Worm (Caenorhabditis elegans) whole organism, early embryonic: ENCODE data around the gene C04C3.4.

Experiments
- B0310.2 ChIP-seq: sonication (generic microtip); optimal IDR thresholded peaks from 2 replicates; lab custom pipeline; 2016; ENCODE audit warnings: mild to moderate bottlenecking, missing genetic modification characterization, missing compliant biosample characterization
- F13C5.2 ChIP-seq: sonication (generic microtip); optimal IDR thresholded peaks from 2 replicates; lab custom pipeline; 2017; ENCODE audit warnings: mild to moderate bottlenecking, missing genetic modification characterization, inconsistent platforms, missing compliant biosample characterization
- aly-1 ChIP-seq: sonication (generic microtip); optimal IDR thresholded peaks from 2 replicates; lab custom pipeline; 2016; ENCODE audit warnings: missing genetic modification characterization, missing compliant biosample characterization
- ama-1 ChIP-seq: fragments of 150-350 bp; optimal IDR thresholded peaks from 2 replicates; lab custom pipeline; 2014
- ceh-13 ChIP-seq: fragments of 200-800 bp; sonication (Bioruptor generic); optimal IDR thresholded peaks from 2 replicates; lab custom pipeline; 2018; ENCODE audit warnings: mild to moderate bottlenecking, missing genetic modification characterization, missing compliant biosample characterization
- ceh-36 ChIP-seq: sonication (generic microtip); optimal IDR thresholded peaks from 2 replicates; lab custom pipeline; 2016; ENCODE audit warnings: missing genetic modification characterization, inconsistent platforms, missing compliant biosample characterization
- ets-7 ChIP-seq: sonication (generic microtip); optimal IDR thresholded peaks from 2 replicates; lab custom pipeline; 2016; ENCODE audit warnings: missing genotype, missing genetic modification characterization, missing compliant biosample characterization
- flt-1 ChIP-seq: fragments of 200-800 bp; sonication (Bioruptor generic); IDR thresholded peaks from 2 replicates; pipeline ENCODE4 v1.3.6; 2022; ENCODE audit warnings: missing genetic modification characterization, missing compliant biosample characterization
- hmbx-1 ChIP-seq: sonication (generic microtip); optimal IDR thresholded peaks from 2 replicates; lab custom pipeline; 2016; ENCODE audit warnings: mild to moderate bottlenecking, missing genetic modification characterization, missing compliant biosample characterization
- hmg-4 ChIP-seq: fragments of 200-800 bp; sonication (Bioruptor generic); optimal IDR thresholded peaks from 2 replicates; lab custom pipeline; 2018; ENCODE audit warnings: mild to moderate bottlenecking, missing genetic modification characterization, missing compliant biosample characterization
- hnd-1 ChIP-seq: sonication (generic microtip); optimal IDR thresholded peaks from 2 replicates; lab custom pipeline; 2016; ENCODE audit warnings: missing genetic modification characterization, missing compliant biosample characterization
- pes-1 ChIP-seq: fragments of 200-800 bp; sonication (Bioruptor generic); IDR thresholded peaks from 2 replicates; pipeline ENCODE4 v1.3.6; 2022; ENCODE audit warnings: missing genetic modification reagents, missing genetic modification characterization, missing compliant biosample characterization
- scrt-1 ChIP-seq: fragments of 200-800 bp; sonication (Bioruptor generic); IDR thresholded peaks from 2 replicates; pipeline ENCODE4 v1.3.6; 2022; ENCODE audit warnings: missing genetic modification characterization, missing compliant biosample characterization
- sea-1 ChIP-seq: fragments of 200-800 bp; sonication (Bioruptor generic); conservative IDR thresholded peaks from 2 replicates; pipeline ENCODE4 v1.3.6; 2022; ENCODE audit warnings: missing genetic modification characterization, missing compliant biosample characterization
- tbx-11 ChIP-seq: fragments of 200-800 bp; sonication (Bioruptor generic); IDR thresholded peaks from 2 replicates; pipeline ENCODE4 v1.3.6; 2022; ENCODE audit warnings: missing genetic modification characterization, missing compliant biosample characterization
- tbx-37 ChIP-seq: fragments of 200-800 bp; sonication (Bioruptor generic); conservative IDR thresholded peaks from 2 replicates; pipeline ENCODE4 v1.3.6; 2022; ENCODE audit warnings: missing genetic modification reagents, missing genetic modification characterization, missing compliant biosample characterization
- tra-4 ChIP-seq: sonication (generic microtip); optimal IDR thresholded peaks from 2 replicates; lab custom pipeline; 2017; ENCODE audit warnings: missing genetic modification characterization, missing compliant biosample characterization

C04C3.4 gene

DNA sequence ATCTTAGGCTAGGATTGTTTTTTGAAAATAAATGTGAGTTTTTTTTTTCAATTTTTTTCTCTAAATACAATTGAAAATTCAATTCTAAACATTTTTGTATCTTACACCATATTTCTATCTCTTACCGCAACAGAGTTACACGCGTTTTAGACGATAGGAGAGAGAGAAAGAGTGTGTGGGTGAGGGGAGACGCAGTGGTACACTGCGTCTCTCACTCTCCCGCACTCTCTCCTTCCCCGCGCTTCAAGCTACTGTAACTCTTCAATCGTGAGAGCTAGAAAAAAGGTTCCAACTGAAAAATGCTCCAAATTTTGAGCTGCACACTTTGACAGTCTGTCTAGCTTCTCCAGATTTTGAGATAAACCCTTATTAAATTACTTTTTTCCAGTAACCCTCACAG lies 30.4 kb upstream of the C04C3.4 start:
- no peak for TF ChIP-seq B0310.2 (tag; lab: Kevin White, UChicago)
- no peak for TF ChIP-seq pes-1 (GFP tag; lab: Robert Waterston, UW)
- no peak for TF ChIP-seq tbx-11 (GFP tag; lab: Robert Waterston, UW)
- no peak for TF ChIP-seq ceh-36 (tag; lab: Kevin White, UChicago)
- TF ChIP-seq sea-1: no peak
- no peak for TF ChIP-seq hmg-4
- TF ChIP-seq hnd-1 (tag; lab: Kevin White, UChicago): no peak
- TF ChIP-seq scrt-1: no peak
- no peak for TF ChIP-seq tra-4
- TF ChIP-seq aly-1 (tag; lab: Kevin White, UChicago): no peak
- TF ChIP-seq ets-7: no peak
- TF ChIP-seq tbx-37: no peak

- TF ChIP-seq F13C5.2 (tag; lab: Kevin White, UChicago): no peak
- TF ChIP-seq ama-1 (lab: Kevin White, UChicago): no peak
- TF ChIP-seq tbx-11 (GFP tag; lab: Robert Waterston, UW): no peak
- no peak for TF ChIP-seq pes-1 (GFP tag; lab: Robert Waterston, UW)
These were observed 25.4 kb upstream of the C04C3.4 start, which contains the start of gene vha-19 for ce11 chrIV:3368638-3369247. Gene vha-19, plus strand, starts transcription at chrIV:3369197.

- no peak for TF ChIP-seq hmbx-1 (tag; lab: Kevin White, UChicago)
- no peak for TF ChIP-seq hmg-4
- TF ChIP-seq aly-1 (tag; lab: Kevin White, UChicago): no peak
- TF ChIP-seq ceh-13 (GFP tag; lab: Kevin White, UChicago): no peak
- no peak for TF ChIP-seq tbx-37
- no peak for TF ChIP-seq F13C5.2 (tag; lab: Kevin White, UChicago)
- TF ChIP-seq sea-1: no peak
- no peak for TF ChIP-seq B0310.2 (tag; lab: Kevin White, UChicago)
- TF ChIP-seq ceh-36 (tag; lab: Kevin White, UChicago): no peak
- TF ChIP-seq pes-1 (GFP tag; lab: Robert Waterston, UW): no peak
- no peak for TF ChIP-seq tra-4
- TF ChIP-seq ama-1 (lab: Kevin White, UChicago): no peak
- TF ChIP-seq scrt-1: no peak
- TF ChIP-seq ets-7: no peak
- no peak for TF ChIP-seq hnd-1 (tag; lab: Kevin White, UChicago)
- TF ChIP-seq tbx-11 (GFP tag; lab: Robert Waterston, UW): no peak
These were observed 20.8 kb upstream of the C04C3.4 start for ce11 chrIV:3373370-3373769.

- no peak for TF ChIP-seq B0310.2 (tag; lab: Kevin White, UChicago)
- no peak for TF ChIP-seq ceh-36 (tag; lab: Kevin White, UChicago)
- no peak for TF ChIP-seq scrt-1
- TF ChIP-seq hmg-4: no peak
- no peak for TF ChIP-seq flt-1 (GFP tag; lab: Robert Waterston, UW)
- no peak for TF ChIP-seq ets-7
- TF ChIP-seq ceh-13 (GFP tag; lab: Kevin White, UChicago): no peak
- no peak for TF ChIP-seq aly-1 (tag; lab: Kevin White, UChicago)
- no peak for TF ChIP-seq tbx-37
- no peak for TF ChIP-seq hnd-1 (tag; lab: Kevin White, UChicago)
These were observed 15.9 kb upstream of the C04C3.4 start, which contains the start of gene otub-4 for ce11 chrIV:3378080-3378804. Gene otub-4, minus strand, starts transcription at chrIV:3378130.

ce11 chrIV:3382338-3382907 lies 11.7 kb upstream of the C04C3.4 start, which contains the start of gene B0546.3:
Gene B0546.3, minus strand, starts transcription at chrIV:3382841.
- no peak for TF ChIP-seq scrt-1
- no peak for TF ChIP-seq flt-1 (GFP tag; lab: Robert Waterston, UW)
- no peak for TF ChIP-seq tbx-11 (GFP tag; lab: Robert Waterston, UW)
- TF ChIP-seq hnd-1 (tag; lab: Kevin White, UChicago): no peak
- TF ChIP-seq F13C5.2 (tag; lab: Kevin White, UChicago): no peak
- TF ChIP-seq ceh-36 (tag; lab: Kevin White, UChicago): no peak
- TF ChIP-seq pes-1 (GFP tag; lab: Robert Waterston, UW): no peak
- TF ChIP-seq ama-1 (lab: Kevin White, UChicago): no peak
- no peak for TF ChIP-seq tra-4
- no peak for TF ChIP-seq B0310.2 (tag; lab: Kevin White, UChicago)
- TF ChIP-seq ceh-13 (GFP tag; lab: Kevin White, UChicago): no peak
- TF ChIP-seq tbx-37: no peak

DNA sequence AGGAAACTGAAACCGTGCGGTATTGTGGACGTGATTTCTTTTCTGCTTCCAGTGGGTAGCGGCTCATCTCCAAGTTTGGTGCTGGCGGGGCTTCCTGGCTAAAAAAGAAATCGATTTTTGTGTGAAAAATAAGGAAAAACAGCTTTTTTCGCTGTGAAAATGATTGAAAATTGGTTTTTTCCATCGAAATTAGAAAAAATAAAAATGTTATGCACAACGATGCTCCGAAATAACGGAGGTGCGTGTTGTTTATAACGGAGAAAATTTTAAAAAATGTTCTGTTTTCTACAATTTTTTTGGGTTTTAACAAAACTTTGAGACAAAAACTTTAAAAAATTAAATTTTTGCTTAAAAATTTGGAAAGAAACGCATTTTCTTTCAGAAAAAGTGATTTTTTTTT lies 11.0 kb upstream of the C04C3.4 start:
- no peak for TF ChIP-seq tbx-37
- TF ChIP-seq hmg-4: no peak
- TF ChIP-seq aly-1 (tag; lab: Kevin White, UChicago): no peak
- TF ChIP-seq tbx-11 (GFP tag; lab: Robert Waterston, UW): no peak
- no peak for TF ChIP-seq B0310.2 (tag; lab: Kevin White, UChicago)
- no peak for TF ChIP-seq sea-1
- TF ChIP-seq scrt-1: no peak
- no peak for TF ChIP-seq ets-7

DNA sequence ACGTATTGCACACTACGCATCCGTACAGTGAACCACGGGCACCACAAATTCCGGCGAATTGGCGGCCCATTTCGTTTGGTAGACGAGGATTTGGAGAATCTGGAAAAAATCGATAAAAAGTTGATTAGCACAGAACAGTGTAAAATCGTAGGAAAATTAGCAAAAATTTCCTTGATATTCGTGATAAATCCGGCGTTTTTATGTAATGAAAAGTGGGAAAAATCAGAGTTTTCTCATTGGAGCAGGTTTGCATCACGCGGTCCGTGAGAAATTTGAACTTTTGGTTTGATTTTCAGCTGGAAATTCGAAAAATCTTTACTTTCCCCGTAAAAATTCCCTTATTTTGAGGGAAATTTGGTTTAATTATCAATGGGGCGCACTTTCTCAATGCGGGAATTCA lies 10.1 kb upstream of the C04C3.4 start, which contains the start of gene B0546.4:
Gene B0546.4, minus strand, starts transcription at position 101 of the 400 bp plus-strand sequence.
- TF ChIP-seq tra-4 (no peak), aly-1 (tag; lab: Kevin White, UChicago) (no peak), F13C5.2 (tag; lab: Kevin White, UChicago) (no peak), flt-1 (GFP tag; lab: Robert Waterston, UW) (no peak), pes-1 (GFP tag; lab: Robert Waterston, UW) (no peak), sea-1 (no peak), hmbx-1 (tag; lab: Kevin White, UChicago) (no peak), ama-1 (lab: Kevin White, UChicago) (no peak), hnd-1 (tag; lab: Kevin White, UChicago) (no peak), B0310.2 (tag; lab: Kevin White, UChicago) (no peak), ceh-13 (GFP tag; lab: Kevin White, UChicago) (no peak), ceh-36 (tag; lab: Kevin White, UChicago) (no peak), hmg-4 (no peak), tbx-37 (no peak), ets-7 (no peak), tbx-11 (GFP tag; lab: Robert Waterston, UW) (no peak), scrt-1 (no peak)
